Worm (Caenorhabditis elegans) whole organism, midembryonic: ENCODE data around the gene mpst-1.

Experiments
- T22C8.4 ChIP-seq: fragments of 200-800 bp; sonication (Bioruptor generic); IDR thresholded peaks from 2 replicates; pipeline ENCODE4 v1.3.6; 2022; ENCODE audit warnings: missing genetic modification characterization, missing compliant biosample characterization
- flt-1 ChIP-seq: fragments of 200-800 bp; sonication (Bioruptor generic); IDR thresholded peaks from 2 replicates; pipeline ENCODE4 v1.3.6; 2022; ENCODE audit warnings: missing genetic modification characterization, missing compliant biosample characterization
- med-1 ChIP-seq: sonication (generic microtip); optimal IDR thresholded peaks from 2 replicates; lab custom pipeline; 2017; ENCODE audit warnings: missing genetic modification characterization, mild to moderate bottlenecking, missing compliant biosample characterization, antibody characterized with exemption, missing genetic modification reagents; ENCODE audit not compliant: insufficient read depth
- ref-1 ChIP-seq: fragments of 200-800 bp; sonication (Bioruptor generic); conservative IDR thresholded peaks from 2 replicates; pipeline ENCODE4 v1.3.6; 2022; ENCODE audit warnings: missing genetic modification reagents, missing genetic modification characterization, missing compliant biosample characterization
- tab-1 ChIP-seq: fragments of 200-800 bp; sonication (Bioruptor generic); IDR thresholded peaks from 2 replicates; pipeline ENCODE4 v1.3.6; 2022; ENCODE audit warnings: missing genetic modification characterization, missing compliant biosample characterization
- ztf-23 ChIP-seq: fragments of 200-800 bp; sonication (Bioruptor generic); IDR thresholded peaks from 2 replicates; pipeline ENCODE4 v1.3.6; 2022; ENCODE audit warnings: missing genetic modification reagents, missing genetic modification characterization, missing compliant biosample characterization

ce11 chrV:11839220-11839619 is 12.4 kb upstream of the mpst-1 start, which contains the start of gene idpb-5:
- TF ChIP-seq flt-1 (no peak), tab-1 (GFP tag; lab: Robert Waterston, UW) (no peak), ref-1 (GFP tag; lab: Robert Waterston, UW) (no peak), T22C8.4 (GFP tag; lab: Robert Waterston, UW) (no peak), med-1 (no peak), ztf-23 (GFP tag; lab: Robert Waterston, UW) (no peak)
